Fruit fly (Drosophila melanogaster): ENCODE measurements around the gene Smyd4-2.

DNA sequence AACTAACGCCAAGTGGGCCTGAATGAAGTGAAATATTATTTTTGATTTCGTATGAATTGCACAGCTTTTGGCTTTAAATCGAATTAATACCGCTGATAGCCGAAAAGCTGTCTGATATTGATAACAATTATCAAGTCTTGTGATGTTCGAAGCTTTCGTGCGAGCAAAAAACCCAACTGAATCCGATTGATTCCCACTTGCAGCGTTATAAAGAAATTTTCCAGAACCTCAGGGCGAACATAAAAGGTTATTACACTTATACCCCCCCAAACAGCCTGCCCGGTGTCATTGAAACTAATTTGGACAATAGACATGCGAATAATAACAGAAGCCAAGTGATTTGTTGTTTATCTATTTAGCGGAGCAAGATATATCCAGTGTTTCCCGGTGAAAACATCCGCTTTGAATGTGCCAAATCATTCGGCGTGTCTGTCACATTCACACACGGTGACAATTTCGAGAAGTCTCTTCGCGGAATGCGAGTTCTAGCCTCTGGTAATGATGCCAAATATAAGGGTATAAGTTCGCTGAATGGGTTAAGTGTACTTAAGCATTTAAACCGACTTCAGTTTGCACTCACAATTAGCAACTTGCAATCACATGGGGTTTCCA, 4.3 kb upstream of the Smyd4-2 start:
- TF ChIP-seq CG14711 (tag; optimal IDR thresholded peaks at IDR 0.05), result no peak
- no peak for TF ChIP-seq pad (GFP tag; optimal IDR thresholded peaks at IDR 0.05)
- no peak for TF ChIP-seq CG11617 (GFP tag; optimal IDR thresholded peaks at IDR 0.05)
- TF ChIP-seq CG7101 (tag; optimal IDR thresholded peaks at IDR 0.05), result no peak
- peak; percentile 81 for TF ChIP-seq kay (GFP tag; ENCODE audit: borderline replicate concordance)
- no peak for TF ChIP-seq CG7045 (GFP tag; optimal IDR thresholded peaks at IDR 0.05)
- TF ChIP-seq CG5204 (GFP tag; optimal IDR thresholded peaks at IDR 0.05), result no peak
- no peak for TF ChIP-seq cic (GFP tag; optimal IDR thresholded peaks at IDR 0.05)
- TF ChIP-seq toe (GFP tag; optimal IDR thresholded peaks at IDR 0.05), result no peak
- TF ChIP-seq cnc (optimal IDR thresholded peaks at IDR 0.05), result peak in 1 of 2 experiments; percentile 58
- TF ChIP-seq bab1 (GFP tag; optimal IDR thresholded peaks at IDR 0.05), result no peak
- TF ChIP-seq CG12768 (GFP tag; optimal IDR thresholded peaks at IDR 0.05), result no peak
- TF ChIP-seq ovo (GFP tag; optimal IDR thresholded peaks at IDR 0.05), result no peak

Data from whole organism, adult.